Fruit fly (Drosophila melanogaster) whole organism, embryonic: ENCODE measurements around the gene CG12723.

Experiments
- Atf-2 ChIP-seq: fragments of 200-800 bp; sonication (Bioruptor generic); optimal IDR thresholded peaks from 2 replicates; lab custom pipeline; 2016; ENCODE audit warnings: missing biosample characterization, missing genetic modification characterization
- CG10274 ChIP-seq: fragments of 200-800 bp; sonication (Bioruptor generic); optimal IDR thresholded peaks from 3 replicates; lab custom pipeline; 2017; ENCODE audit warnings: missing biosample characterization, mild to moderate bottlenecking, missing genetic modification characterization
- CG10959 ChIP-seq: fragments of 200-800 bp; sonication (Bioruptor generic); IDR thresholded peaks from 2 replicates; pipeline ENCODE4 v1.3.6; 2022; ENCODE audit warnings: missing biosample characterization, missing genetic modification characterization
- CG11247 ChIP-seq: fragments of 200-800 bp; sonication (Bioruptor generic); IDR thresholded peaks from 2 replicates; pipeline ENCODE4 v1.3.6; 2022; ENCODE audit warnings: missing biosample characterization, missing genetic modification characterization
- CG11398 ChIP-seq: fragments of 200-800 bp; sonication (Bioruptor generic); optimal IDR thresholded peaks from 2 replicates; lab custom pipeline; 2016; ENCODE audit warnings: missing biosample characterization, missing genetic modification characterization
- CG11504 ChIP-seq: fragments of 200-800 bp; sonication (Bioruptor generic); optimal IDR thresholded peaks from 3 replicates; lab custom pipeline; 2019; ENCODE audit warnings: missing biosample characterization, mild to moderate bottlenecking, missing genetic modification characterization, moderate library complexity
- CG11695 ChIP-seq: fragments of 200-800 bp; sonication (Bioruptor generic); IDR thresholded peaks from 3 replicates; pipeline ENCODE4 v1.3.6; 2022; ENCODE audit warnings: missing biosample characterization, missing genetic modification characterization
- CG12071 ChIP-seq: fragments of 200-800 bp; sonication (Bioruptor generic); optimal IDR thresholded peaks from 3 replicates; lab custom pipeline; 2018; ENCODE audit warnings: missing biosample characterization, mild to moderate bottlenecking, missing genetic modification characterization
- CG12299 ChIP-seq: fragments of 200-800 bp; sonication (Bioruptor generic); optimal IDR thresholded peaks from 2 replicates; lab custom pipeline; 2018; ENCODE audit warnings: missing biosample characterization, mild to moderate bottlenecking, missing genetic modification characterization
- CG14710 ChIP-seq: fragments of 200-800 bp; sonication (Bioruptor generic); optimal IDR thresholded peaks from 3 replicates; lab custom pipeline; 2019; ENCODE audit warnings: missing biosample characterization, mild to moderate bottlenecking, missing genetic modification characterization, moderate library complexity
- CG15696 ChIP-seq: fragments of 200-800 bp; sonication (Bioruptor generic); optimal IDR thresholded peaks from 2 replicates; lab custom pipeline; 2019; ENCODE audit warnings: missing biosample characterization, mild to moderate bottlenecking, missing genetic modification characterization, moderate library complexity
- CG17912 ChIP-seq: fragments of 200-800 bp; sonication (Bioruptor generic); optimal IDR thresholded peaks from 2 replicates; lab custom pipeline; 2018; ENCODE audit warnings: missing biosample characterization, mild to moderate bottlenecking, missing genetic modification characterization
- CG1832 ChIP-seq: fragments of 200-800 bp; sonication (Bioruptor generic); optimal IDR thresholded peaks from 2 replicates; lab custom pipeline; 2017; ENCODE audit warnings: missing biosample characterization, mild to moderate bottlenecking, missing genetic modification characterization, inconsistent platforms
- CG31365 ChIP-seq: fragments of 200-800 bp; sonication (Bioruptor generic); optimal IDR thresholded peaks from 2 replicates; lab custom pipeline; 2018; ENCODE audit warnings: missing biosample characterization, mild to moderate bottlenecking, missing genetic modification characterization
- CG32772 ChIP-seq: fragments of 200-800 bp; sonication (Bioruptor generic); IDR thresholded peaks from 2 replicates; pipeline ENCODE4 v1.3.6; 2022; ENCODE audit warnings: missing biosample characterization, missing genetic modification characterization
- CG42726 ChIP-seq: fragments of 200-800 bp; sonication (Bioruptor generic); IDR thresholded peaks from 2 replicates; pipeline ENCODE4 v1.3.6; 2022; ENCODE audit warnings: missing biosample characterization, missing genetic modification characterization; ENCODE audit not compliant: partially characterized antibody
- CG6272 ChIP-seq: fragments of 200-800 bp; sonication (Bioruptor generic); IDR thresholded peaks from 2 replicates; pipeline ENCODE4 v1.3.6; 2022; ENCODE audit warnings: missing biosample characterization, missing genetic modification characterization
- CG7987 ChIP-seq: fragments of 200-800 bp; sonication (Bioruptor generic); optimal IDR thresholded peaks from 2 replicates; lab custom pipeline; 2018; ENCODE audit warnings: missing biosample characterization, mild to moderate bottlenecking, missing genetic modification characterization, moderate library complexity
- CG9215 ChIP-seq: fragments of 200-800 bp; sonication (Bioruptor generic); IDR thresholded peaks from 2 replicates; pipeline ENCODE4 v1.3.6; 2022; ENCODE audit warnings: missing biosample characterization, missing genetic modification characterization
- Camta ChIP-seq: fragments of 200-800 bp; sonication (Bioruptor generic); optimal IDR thresholded peaks from 2 replicates; lab custom pipeline; 2016; ENCODE audit warnings: missing biosample characterization, missing genetic modification characterization
- CoRest ChIP-seq: fragments of 200-800 bp; sonication (Bioruptor generic); optimal IDR thresholded peaks from 3 replicates; lab custom pipeline; 2018; ENCODE audit warnings: missing biosample characterization, mild to moderate bottlenecking, missing genetic modification characterization, moderate library complexity
- D ChIP-seq, 2 experiments: fragments of 200-800 bp in 1 of 2; fragments of >200 bp in 1 of 2; sonication (Bioruptor generic) in 1 of 2; optimal IDR thresholded peaks; 2 replicates in 1 of 2; 3 replicates in 1 of 2; lab custom pipeline; 2017; ENCODE audit warnings: mild to moderate bottlenecking in 1 of 2, missing biosample characterization in 1 of 2, missing genetic modification characterization in 1 of 2, missing genetic modification reagents in 1 of 2
- Dek ChIP-seq: fragments of 200-800 bp; sonication (Bioruptor generic); optimal IDR thresholded peaks from 3 replicates; lab custom pipeline; 2019; ENCODE audit warnings: missing biosample characterization, mild to moderate bottlenecking, missing genetic modification characterization, moderate library complexity
- Elba2 ChIP-seq: fragments of 200-800 bp; sonication (Bioruptor generic); optimal IDR thresholded peaks from 3 replicates; lab custom pipeline; 2016; ENCODE audit warnings: missing biosample characterization, missing genetic modification characterization
- Gug ChIP-seq: fragments of 200-800 bp; sonication (Bioruptor generic); IDR thresholded peaks from 4 replicates; pipeline ENCODE4 v1.3.6; 2022; ENCODE audit warnings: missing biosample characterization, missing genetic modification characterization
- Hey ChIP-seq: fragments of 200-800 bp; sonication (Bioruptor generic); optimal IDR thresholded peaks from 3 replicates; lab custom pipeline; 2018; ENCODE audit warnings: missing biosample characterization, mild to moderate bottlenecking, missing genetic modification characterization
- Hmr ChIP-seq: fragments of 200-800 bp; sonication (Bioruptor generic); optimal IDR thresholded peaks from 3 replicates; lab custom pipeline; 2017; ENCODE audit warnings: mild to moderate bottlenecking, missing biosample characterization, missing genetic modification reagents, missing genetic modification characterization
- Lim3 ChIP-seq: fragments of 200-800 bp; sonication (Bioruptor generic); IDR thresholded peaks from 2 replicates; pipeline ENCODE4 v1.3.6; 2022; ENCODE audit warnings: missing biosample characterization, missing genetic modification characterization
- Lpt ChIP-seq: fragments of >200 bp; optimal IDR thresholded peaks from 2 replicates; lab custom pipeline; 2018; ENCODE audit warnings: missing biosample characterization, missing genetic modification characterization
- Neu2 ChIP-seq: fragments of 200-800 bp; sonication (Bioruptor generic); optimal IDR thresholded peaks from 3 replicates; lab custom pipeline; 2016; ENCODE audit warnings: missing biosample characterization, missing genetic modification characterization, borderline replicate concordance
- Nf-YC ChIP-seq: fragments of 200-800 bp; optimal IDR thresholded peaks from 3 replicates; lab custom pipeline; 2019; ENCODE audit warnings: missing biosample characterization, mild to moderate bottlenecking, missing genetic modification characterization, moderate library complexity
- Taf1 ChIP-seq: fragments of 200-800 bp; sonication (Bioruptor generic); IDR thresholded peaks from 2 replicates; pipeline ENCODE4 v1.3.6; 2022; ENCODE audit warnings: missing biosample characterization, missing genetic modification characterization
- Vsx1 ChIP-seq: fragments of 200-800 bp; sonication (Bioruptor generic); optimal IDR thresholded peaks from 2 replicates; lab custom pipeline; 2017; ENCODE audit warnings: missing biosample characterization, mild to moderate bottlenecking, missing genetic modification characterization, missing genetic modification reagents
- chif ChIP-seq, 2 experiments: fragments of 200-800 bp; sonication (Bioruptor generic); optimal IDR thresholded peaks; 3 replicates each; lab custom pipeline; 2016; ENCODE audit warnings: missing biosample characterization in 2 of 2, missing genetic modification characterization in 2 of 2
- croc ChIP-seq: fragments of 200-800 bp; sonication (Bioruptor generic); conservative IDR thresholded peaks from 3 replicates; pipeline ENCODE4 v1.3.6; 2022; ENCODE audit warnings: missing biosample characterization, missing genetic modification characterization
- en ChIP-seq: fragments of 200-800 bp; sonication (Bioruptor generic); optimal IDR thresholded peaks from 2 replicates; lab custom pipeline; 2016; ENCODE audit warnings: missing biosample characterization, missing genetic modification characterization
- ewg ChIP-seq: fragments of 200-800 bp; sonication (Bioruptor generic); optimal IDR thresholded peaks from 3 replicates; lab custom pipeline; 2017; ENCODE audit warnings: mild to moderate bottlenecking, missing biosample characterization, missing genetic modification reagents, missing genetic modification characterization
- exex ChIP-seq: fragments of 200-800 bp; sonication (Bioruptor generic); optimal IDR thresholded peaks from 4 replicates; lab custom pipeline; 2018; ENCODE audit warnings: missing biosample characterization, mild to moderate bottlenecking, missing genetic modification characterization, moderate library complexity
- ftz-f1 ChIP-seq: fragments of 200-800 bp; sonication (Bioruptor generic); optimal IDR thresholded peaks from 2 replicates; lab custom pipeline; 2016; ENCODE audit warnings: missing biosample characterization, missing genetic modification characterization
- gcm2 ChIP-seq: fragments of 200-800 bp; sonication (Bioruptor generic); optimal IDR thresholded peaks from 2 replicates; lab custom pipeline; 2016; ENCODE audit warnings: missing biosample characterization, missing genetic modification characterization
- gfzf ChIP-seq: fragments of 200-800 bp; sonication (Bioruptor generic); optimal IDR thresholded peaks from 2 replicates; lab custom pipeline; 2016; ENCODE audit warnings: missing biosample characterization, mild to moderate bottlenecking, missing genetic modification characterization, moderate library complexity
- luna ChIP-seq: fragments of 200-800 bp; sonication (Bioruptor generic); optimal IDR thresholded peaks from 2 replicates; lab custom pipeline; 2016; ENCODE audit warnings: missing biosample characterization, missing genetic modification characterization
- onecut ChIP-seq: fragments of 200-800 bp; sonication (Bioruptor generic); IDR thresholded peaks from 2 replicates; pipeline ENCODE4 v1.3.6; 2022; ENCODE audit warnings: missing biosample characterization, missing genetic modification characterization
- pb ChIP-seq: fragments of 200-800 bp; sonication (Bioruptor generic); optimal IDR thresholded peaks from 3 replicates; lab custom pipeline; 2016; ENCODE audit warnings: missing biosample characterization, missing genetic modification characterization
- pfk ChIP-seq: fragments of 200-800 bp; sonication (Bioruptor generic); optimal IDR thresholded peaks from 2 replicates; lab custom pipeline; 2018; ENCODE audit warnings: missing biosample characterization, mild to moderate bottlenecking, missing genetic modification characterization, moderate library complexity
- rib ChIP-seq: fragments of 200-800 bp; sonication (Bioruptor generic); IDR thresholded peaks from 2 replicates; pipeline ENCODE4 v1.3.6; 2022; ENCODE audit warnings: missing biosample characterization, missing genetic modification characterization
- run ChIP-seq: fragments of 200-800 bp; sonication (Bioruptor generic); optimal IDR thresholded peaks from 3 replicates; lab custom pipeline; 2018; ENCODE audit warnings: missing biosample characterization, mild to moderate bottlenecking, missing genetic modification characterization
- sens ChIP-seq: fragments of 200-800 bp; sonication (Bioruptor generic); peaks from one replicate; lab custom pipeline; 2016; ENCODE audit warnings: missing biosample characterization, missing genetic modification characterization
- vnd ChIP-seq: fragments of 200-800 bp; sonication (Bioruptor generic); IDR thresholded peaks from 3 replicates; pipeline ENCODE4 v1.3.6; 2022; ENCODE audit warnings: missing biosample characterization, missing genetic modification characterization; ENCODE audit not compliant: partially characterized antibody
- zf30C ChIP-seq: fragments of 200-800 bp; sonication (Bioruptor generic); optimal IDR thresholded peaks from 3 replicates; lab custom pipeline; 2018; ENCODE audit warnings: missing biosample characterization, mild to moderate bottlenecking, missing genetic modification characterization

CG12723 gene

dm6 chrX:13214056-13214455, 22.4 kb upstream of the CG12723 start (continued):
- peak; percentile 45; the same call in 1 of the 2 replicates for TF ChIP-seq CG11247 (GFP tag; lab: Robert Waterston, UW)
- peak; percentile 54 for TF ChIP-seq Dek
- no peak for TF ChIP-seq CG1832 (GFP tag; lab: Kevin White, UChicago)
- peak; percentile 60 for TF ChIP-seq CoRest (tag; lab: Kevin White, UChicago)
- TF ChIP-seq ftz-f1 (GFP tag; lab: Kevin White, UChicago) = no peak
- TF ChIP-seq Camta = peak; percentile 71
- no peak; the same call in 1 of the 2 replicates for TF ChIP-seq CG6272 (GFP tag; lab: Robert Waterston, UW)
- TF ChIP-seq Vsx1 = no peak
- TF ChIP-seq vnd (GFP tag; lab: Robert Waterston, UW) = no peak
- no peak for TF ChIP-seq D (optimal IDR thresholded peaks at IDR 0.05; lab: Kevin White, UChicago)
- TF ChIP-seq D (GFP tag; optimal IDR thresholded peaks at IDR 0.05; lab: Kevin White, UChicago) = peak; percentile 38
- peak; percentile 44 for TF ChIP-seq CG14710 (tag; lab: Kevin White, UChicago)
- TF ChIP-seq CG42726 (GFP tag; lab: Robert Waterston, UW) = no peak
- peak; percentile 6 for TF ChIP-seq Nf-YC (tag; lab: Kevin White, UChicago)
- TF ChIP-seq CG10274 (GFP tag; lab: Kevin White, UChicago) = no peak
- TF ChIP-seq Hmr = peak; percentile 54
- no peak for TF ChIP-seq CG7987
- TF ChIP-seq CG9215 (GFP tag; lab: Robert Waterston, UW) = peak; percentile 37; the same call in 1 of the 2 replicates
- TF ChIP-seq ewg (GFP tag; lab: Kevin White, UChicago) = peak; percentile 27
- TF ChIP-seq en (GFP tag; lab: Kevin White, UChicago) = peak; percentile 34
- TF ChIP-seq Gug (GFP tag; lab: Robert Waterston, UW) = peak; percentile 50; the same call in 1 of the 4 replicates
- no peak for TF ChIP-seq Taf1 (GFP tag; lab: Robert Waterston, UW)
- TF ChIP-seq sens (GFP tag; lab: Kevin White, UChicago) = peak; percentile 94
- TF ChIP-seq croc (GFP tag; lab: Robert Waterston, UW) = no peak
- TF ChIP-seq luna (GFP tag; lab: Kevin White, UChicago) = peak; percentile 12
- no peak for TF ChIP-seq CG10959 (GFP tag; lab: Robert Waterston, UW)
- peak; percentile 72 for TF ChIP-seq Atf-2 (GFP tag; lab: Kevin White, UChicago)
- peak; percentile 96 for TF ChIP-seq zf30C (GFP tag; lab: Kevin White, UChicago)
- peak; percentile 4 for TF ChIP-seq CG12299 (tag; lab: Kevin White, UChicago)
- no peak for TF ChIP-seq CG15696
- TF ChIP-seq pb (GFP tag; lab: Kevin White, UChicago) = peak; percentile 42
- TF ChIP-seq CG17912 (GFP tag; lab: Kevin White, UChicago) = peak; percentile 42
- no peak for TF ChIP-seq Lpt (GFP tag; lab: Kevin White, UChicago)
- peak; percentile 69 for TF ChIP-seq CG11504
- peak; percentile 76 for TF ChIP-seq CG11695 (GFP tag; lab: Robert Waterston, UW)
- peak; percentile 58 to 66 for TF ChIP-seq chif (GFP tag; optimal IDR thresholded peaks at IDR 0.05; lab: Kevin White, UChicago)
- TF ChIP-seq Lim3 (GFP tag; lab: Robert Waterston, UW) = no peak
- TF ChIP-seq CG32772 (GFP tag; lab: Robert Waterston, UW) = peak; percentile 37; the same call in 1 of the 2 replicates
- no peak for TF ChIP-seq Neu2 (GFP tag; lab: Kevin White, UChicago)
- TF ChIP-seq exex = no peak
- 0 out of 2 replicates have a peak, but pooled peaks have one; percentile 16 for TF ChIP-seq onecut
- TF ChIP-seq rib (GFP tag; lab: Robert Waterston, UW) = no peak
- no peak for TF ChIP-seq gfzf (GFP tag; lab: Kevin White, UChicago)
- TF ChIP-seq CG11398 (GFP tag; lab: Kevin White, UChicago) = peak; percentile 33
- no peak for TF ChIP-seq Hey (tag; lab: Kevin White, UChicago)
- TF ChIP-seq pfk = no peak
- TF ChIP-seq Elba2 (GFP tag; lab: Kevin White, UChicago) = no peak
- no peak for TF ChIP-seq run (tag; lab: Kevin White, UChicago)
- TF ChIP-seq CG31365 (tag; lab: Kevin White, UChicago) = peak; percentile 47
- TF ChIP-seq gcm2 (GFP tag; lab: Kevin White, UChicago) = peak; percentile 18
- TF ChIP-seq CG12071 (GFP tag; lab: Kevin White, UChicago) = peak; percentile 52
